Fruit fly (Drosophila melanogaster): ENCODE results near the gene CheB74a.

DNA sequence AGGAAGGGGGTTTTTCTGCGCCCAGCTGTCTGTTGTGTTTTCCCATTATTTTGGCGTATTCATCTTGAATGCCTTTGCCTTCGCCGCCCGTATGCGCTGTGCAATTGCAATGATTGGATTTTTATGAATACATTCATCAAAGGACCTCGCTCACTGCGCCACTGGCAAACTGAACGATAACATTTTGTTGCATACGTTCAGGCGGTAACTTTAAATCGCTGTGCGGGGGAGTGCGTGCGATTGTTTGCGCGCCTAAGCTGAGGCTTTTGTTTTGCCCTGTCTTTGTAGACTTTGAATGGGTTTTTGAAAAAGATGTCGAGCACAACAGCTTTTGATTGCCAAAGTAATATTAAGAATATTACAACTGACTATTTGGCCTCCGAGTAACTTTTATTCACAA, 20.0 kb upstream of the CheB74a start:
- no peak for TF ChIP-seq lola (GFP tag; optimal IDR thresholded peaks at IDR 0.05)
- TF ChIP-seq psq (GFP tag; optimal IDR thresholded peaks at IDR 0.05) = no peak
- no peak for TF ChIP-seq fru (GFP tag; optimal IDR thresholded peaks at IDR 0.05)
- TF ChIP-seq rgr (GFP tag; optimal IDR thresholded peaks at IDR 0.05) = no peak
- TF ChIP-seq Dfd (GFP tag; optimal IDR thresholded peaks at IDR 0.05) = no peak
- no peak for TF ChIP-seq Dif (GFP tag; optimal IDR thresholded peaks at IDR 0.05; ENCODE audit: partially characterized antibody)
- TF ChIP-seq br (GFP tag; optimal IDR thresholded peaks at IDR 0.05) = no peak
- TF ChIP-seq sage (GFP tag; optimal IDR thresholded peaks at IDR 0.05) = no peak
- TF ChIP-seq Abd-B (GFP tag; optimal IDR thresholded peaks at IDR 0.05) = no peak

Data from whole organism, wandering third instar larva.